Worm (Caenorhabditis elegans) whole organism, L4 larva: Measurements from ENCODE around the gene npp-24.

Experiments
- F10B5.3 ChIP-seq: sonication (generic microtip); optimal IDR thresholded peaks from 2 replicates; lab custom pipeline; 2016; ENCODE audit warnings: mild to moderate bottlenecking, missing genetic modification characterization, missing compliant biosample characterization
- F37D6.2 ChIP-seq: sonication (generic microtip); optimal IDR thresholded peaks from 2 replicates; lab custom pipeline; 2016; ENCODE audit warnings: mild to moderate bottlenecking, missing genetic modification characterization, missing compliant biosample characterization
- Y105C5A.15 ChIP-seq: fragments of 200-800 bp; sonication (Bioruptor generic); IDR thresholded peaks from 2 replicates; pipeline ENCODE4 v1.3.6; 2022; ENCODE audit warnings: missing genetic modification characterization, missing compliant biosample characterization
- Y5F2A.4 ChIP-seq: fragments of 200-800 bp; sonication (Bioruptor generic); optimal IDR thresholded peaks from 2 replicates; lab custom pipeline; 2018; ENCODE audit warnings: mild to moderate bottlenecking, missing genetic modification characterization, missing compliant biosample characterization
- Y75B8A.6 ChIP-seq: fragments of 200-800 bp; sonication (Bioruptor generic); IDR thresholded peaks from 2 replicates; pipeline ENCODE4 v1.3.6; 2022; ENCODE audit warnings: missing genetic modification reagents, missing genetic modification characterization, missing compliant biosample characterization
- arid-1 ChIP-seq: fragments of 200-800 bp; sonication (Bioruptor generic); conservative IDR thresholded peaks from 2 replicates; pipeline ENCODE4 v1.3.6; 2022; ENCODE audit warnings: missing genetic modification reagents, missing genetic modification characterization, missing compliant biosample characterization
- cey-2 ChIP-seq: sonication (generic microtip); optimal IDR thresholded peaks from 3 replicates; lab custom pipeline; 2017; ENCODE audit warnings: missing genetic modification characterization, mild to moderate bottlenecking, missing compliant biosample characterization, antibody characterized with exemption, borderline replicate concordance; ENCODE audit not compliant: insufficient read depth
- daf-12 ChIP-seq: fragments of 150-350 bp; optimal IDR thresholded peaks from 2 replicates; lab custom pipeline; 2014; ENCODE audit warnings: missing biosample characterization, missing genetic modification reagents, missing genetic modification characterization
- daf-16 ChIP-seq, 3 experiments: sonication (generic microtip); optimal IDR thresholded peaks; 2 replicates each; lab custom pipeline; 2016 to 2017; ENCODE audit warnings: missing genetic modification characterization in 3 of 3, missing genetic modification reagents in 3 of 3, mild to moderate bottlenecking in 2 of 3, missing compliant biosample characterization in 2 of 3, missing biosample characterization in 1 of 3, moderate library complexity in 1 of 3
- dmd-6 ChIP-seq: fragments of 200-800 bp; sonication (Bioruptor generic); IDR thresholded peaks from 2 replicates; pipeline ENCODE4 v1.3.6; 2022; ENCODE audit warnings: missing genetic modification reagents, missing genetic modification characterization, missing compliant biosample characterization
- dmd-8 ChIP-seq: fragments of 200-800 bp; sonication (Bioruptor generic); IDR thresholded peaks from 2 replicates; pipeline ENCODE4 v1.3.6; 2022; ENCODE audit warnings: missing genetic modification characterization, missing compliant biosample characterization
- dmd-9 ChIP-seq: fragments of 200-800 bp; sonication (Bioruptor generic); IDR thresholded peaks from 2 replicates; pipeline ENCODE4 v1.3.6; 2022; ENCODE audit warnings: missing genetic modification reagents, missing genetic modification characterization, missing compliant biosample characterization
- dpl-1 ChIP-seq: fragments of 150-350 bp; optimal IDR thresholded peaks from 2 replicates; lab custom pipeline; 2014; ENCODE audit warnings: missing biosample characterization, missing genetic modification reagents, missing genetic modification characterization
- dve-1 ChIP-seq: sonication (generic microtip); optimal IDR thresholded peaks from 2 replicates; lab custom pipeline; 2017; ENCODE audit warnings: antibody characterized with exemption, mild to moderate bottlenecking, missing genetic modification characterization, missing compliant biosample characterization; ENCODE audit not compliant: insufficient read depth
- egl-27 ChIP-seq: sonication (generic microtip); optimal IDR thresholded peaks from 3 replicates; lab custom pipeline; 2017; ENCODE audit warnings: missing biosample characterization, missing genetic modification reagents, missing genetic modification characterization
- egl-43 ChIP-seq: fragments of 200-800 bp; sonication (Bioruptor generic); IDR thresholded peaks from 2 replicates; pipeline ENCODE4 v1.3.6; 2022; ENCODE audit warnings: missing genetic modification reagents, missing genetic modification characterization, missing compliant biosample characterization
- gei-8 ChIP-seq: fragments of 200-800 bp; sonication (Bioruptor generic); optimal IDR thresholded peaks from 2 replicates; lab custom pipeline; 2018; ENCODE audit warnings: mild to moderate bottlenecking, missing genetic modification characterization, missing compliant biosample characterization
- hif-1 ChIP-seq, 2 experiments: sonication (generic microtip); optimal IDR thresholded peaks; 2 replicates each; lab custom pipeline; 2016 to 2017; ENCODE audit warnings: missing compliant biosample characterization in 2 of 2, missing genetic modification characterization in 2 of 2, missing genetic modification reagents in 2 of 2, missing genotype in 2 of 2, mild to moderate bottlenecking in 1 of 2
- hlh-11 ChIP-seq: fragments of 200-800 bp; sonication (Bioruptor generic); optimal IDR thresholded peaks from 2 replicates; lab custom pipeline; 2018; ENCODE audit warnings: mild to moderate bottlenecking, missing genetic modification characterization, missing compliant biosample characterization
- hlh-30 ChIP-seq: sonication (generic microtip); optimal IDR thresholded peaks from 2 replicates; lab custom pipeline; 2017; ENCODE audit warnings: antibody characterized with exemption, mild to moderate bottlenecking, missing genetic modification characterization, missing compliant biosample characterization; ENCODE audit not compliant: insufficient read depth
- jun-1 ChIP-seq: fragments of 150-350 bp; optimal IDR thresholded peaks from 2 replicates; lab custom pipeline; 2014; ENCODE audit warnings: missing biosample characterization, missing genetic modification reagents, missing genetic modification characterization
- lim-7 ChIP-seq: fragments of 200-800 bp; sonication (Bioruptor generic); IDR thresholded peaks from 2 replicates; pipeline ENCODE4 v1.3.6; 2022; ENCODE audit warnings: missing genetic modification characterization, missing compliant biosample characterization
- lin-1 ChIP-seq: fragments of 200-800 bp; sonication (Bioruptor generic); IDR thresholded peaks from 2 replicates; pipeline ENCODE4 v1.3.6; 2022; ENCODE audit warnings: missing genetic modification reagents, missing genetic modification characterization, missing compliant biosample characterization
- lin-13 ChIP-seq: fragments of 150-350 bp; optimal IDR thresholded peaks from 2 replicates; lab custom pipeline; 2014; ENCODE audit warnings: missing biosample characterization, missing genetic modification reagents, missing genetic modification characterization
- lin-15B ChIP-seq: fragments of 150-350 bp; sonication (generic microtip); optimal IDR thresholded peaks from 3 replicates; lab custom pipeline; 2014; ENCODE audit warnings: missing biosample characterization, missing genetic modification characterization
- lin-38 ChIP-seq: fragments of 200-800 bp; sonication (Bioruptor generic); IDR thresholded peaks from 2 replicates; pipeline ENCODE4 v1.3.6; 2022; ENCODE audit warnings: missing genetic modification reagents, missing genetic modification characterization, missing compliant biosample characterization
- lir-3 ChIP-seq: sonication (generic microtip); optimal IDR thresholded peaks from 2 replicates; lab custom pipeline; 2016; ENCODE audit warnings: mild to moderate bottlenecking, missing genetic modification characterization, missing compliant biosample characterization
- mdl-1 ChIP-seq, 2 experiments: fragments of 150-350 bp in 1 of 2; sonication (generic microtip) in 1 of 2; optimal IDR thresholded peaks; 2 replicates each; lab custom pipeline; 2014 to 2017; ENCODE audit warnings: missing biosample characterization in 2 of 2, missing genetic modification characterization in 2 of 2
- mdt-29 ChIP-seq: fragments of 200-800 bp; sonication (Bioruptor generic); IDR thresholded peaks from 2 replicates; pipeline ENCODE4 v1.3.6; 2022; ENCODE audit warnings: missing genetic modification reagents, missing genetic modification characterization, missing compliant biosample characterization
- mxl-2 ChIP-seq: fragments of 200-800 bp; sonication (Bioruptor generic); conservative IDR thresholded peaks from 2 replicates; pipeline ENCODE4 v1.3.6; 2022; ENCODE audit warnings: missing genetic modification reagents, missing genetic modification characterization, missing compliant biosample characterization
- nhr-28 ChIP-seq: fragments of 150-350 bp; optimal IDR thresholded peaks from 2 replicates; lab custom pipeline; 2014; ENCODE audit warnings: missing biosample characterization, missing genetic modification characterization
- nhr-48 ChIP-seq: sonication (generic microtip); optimal IDR thresholded peaks from 2 replicates; lab custom pipeline; 2016; ENCODE audit warnings: mild to moderate bottlenecking, missing genetic modification characterization, missing compliant biosample characterization
- nhr-76 ChIP-seq: fragments of 150-350 bp; optimal IDR thresholded peaks from 2 replicates; lab custom pipeline; 2014; ENCODE audit warnings: missing biosample characterization, missing genetic modification characterization
- pqm-1 ChIP-seq: sonication (generic microtip); optimal IDR thresholded peaks from 2 replicates; lab custom pipeline; 2017; ENCODE audit warnings: missing biosample characterization, missing genetic modification characterization
- rbr-2 ChIP-seq: sonication (generic microtip); optimal IDR thresholded peaks from 2 replicates; lab custom pipeline; 2016; ENCODE audit warnings: missing genotype, missing genetic modification characterization, missing compliant biosample characterization
- skn-1 ChIP-seq: fragments of 150-350 bp; optimal IDR thresholded peaks from 2 replicates; lab custom pipeline; 2014; ENCODE audit warnings: missing biosample characterization, missing genetic modification characterization
- tag-97 ChIP-seq: fragments of 200-800 bp; sonication (Bioruptor generic); IDR thresholded peaks from 2 replicates; pipeline ENCODE4 v1.3.6; 2022; ENCODE audit warnings: missing genetic modification characterization, missing compliant biosample characterization
- ztf-11 ChIP-seq: fragments of 150-350 bp; optimal IDR thresholded peaks from 2 replicates; lab custom pipeline; 2014; ENCODE audit warnings: missing biosample characterization, missing genetic modification characterization

npp-24 gene

DNA sequence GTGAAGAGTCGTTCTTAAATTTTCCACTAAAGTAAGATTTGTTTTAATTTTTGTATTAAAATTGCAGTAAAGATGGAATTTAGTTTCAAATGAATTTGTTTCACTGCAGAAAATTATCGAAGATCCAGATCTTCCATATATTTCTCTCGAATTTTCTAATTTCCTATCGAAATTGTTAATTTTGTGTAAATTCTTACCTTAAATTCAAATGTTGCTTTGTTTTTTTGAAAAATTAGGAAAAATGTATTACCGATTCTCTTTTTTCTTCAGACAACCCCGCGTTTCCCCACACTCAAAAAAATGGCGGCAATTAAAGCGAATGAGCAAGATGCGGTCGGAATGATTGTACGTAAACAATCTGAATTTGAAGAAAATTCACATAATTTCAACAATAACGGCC, 44.1 kb downstream of the npp-24 start, which contains the start of gene C17C3.6:
Gene C17C3.6, plus strand, starts transcription at position 301 of the 400 bp plus-strand sequence.
- TF ChIP-seq nhr-48 (tag; lab: Kevin White, UChicago) (no peak), daf-12 (tag; lab: Kevin White, UChicago) (no peak), skn-1 (tag; lab: Kevin White, UChicago) (no peak), arid-1 (no peak), lin-1 (GFP tag; lab: Robert Waterston, UW) (no peak), lin-38 (no peak), lin-15B (no peak)
- TF ChIP-seq, all 104 proteins: peak for 0

DNA sequence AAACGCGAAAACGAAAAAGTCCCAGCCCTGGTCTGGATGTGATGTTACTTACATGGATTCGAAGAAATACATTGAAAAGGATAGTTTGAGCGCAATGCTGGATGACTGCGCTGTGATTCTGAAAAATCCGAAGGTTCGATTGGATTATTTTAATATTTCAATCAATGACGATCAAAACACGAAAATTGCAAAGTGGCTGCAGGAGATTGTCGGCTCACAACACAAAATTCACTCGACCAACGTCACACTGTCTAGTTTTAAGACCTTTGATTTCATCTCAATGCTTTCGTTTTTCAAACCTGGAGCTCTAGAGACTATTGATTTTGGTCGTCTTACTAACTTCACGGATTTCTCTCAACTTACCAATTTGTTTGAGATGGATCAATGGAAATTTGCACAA, 45.8 kb downstream of the npp-24 start, which contains the start of gene C17C3.5:
Gene C17C3.5, plus strand, starts transcription at position 301 of the 400 bp plus-strand sequence.
- TF ChIP-seq skn-1 (tag; lab: Kevin White, UChicago) (no peak), Y75B8A.6 (GFP tag; lab: Robert Waterston, UW) (no peak), rbr-2 (tag; lab: Kevin White, UChicago) (no peak), lin-1 (GFP tag; lab: Robert Waterston, UW) (no peak), Y105C5A.15 (GFP tag; lab: Robert Waterston, UW) (no peak), nhr-76 (no peak), jun-1 (tag; lab: Kevin White, UChicago) (no peak)

DNA sequence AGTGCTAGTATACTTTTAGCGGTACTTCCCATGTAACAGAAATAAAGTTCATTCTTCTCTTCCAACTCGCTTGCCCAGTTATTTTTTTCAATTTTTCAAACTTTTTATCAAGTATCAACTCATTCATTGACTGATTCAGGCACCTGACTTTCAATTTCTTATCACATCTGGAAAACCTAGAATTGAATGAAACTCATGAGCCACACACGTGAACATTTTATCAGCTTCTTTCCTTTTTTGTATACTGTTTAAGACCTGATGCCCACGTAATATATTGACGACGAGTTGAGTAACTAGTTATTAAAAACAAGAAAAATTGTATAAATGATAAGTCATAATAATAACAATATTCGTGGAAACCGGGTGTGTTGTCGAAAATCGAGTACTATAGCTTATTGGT, 47.9 kb downstream of the npp-24 start:
- TF ChIP-seq lim-7 (GFP tag; lab: Robert Waterston, UW) = no peak
- TF ChIP-seq dmd-8 (GFP tag; lab: Robert Waterston, UW) = no peak
- TF ChIP-seq ztf-11 (tag; lab: Kevin White, UChicago) = no peak
- peak; percentile 47; the same call in 1 of the 2 replicates for TF ChIP-seq mxl-2 (GFP tag; lab: Robert Waterston, UW)
- TF ChIP-seq lin-13 = no peak
- TF ChIP-seq mdl-1 (tag; optimal IDR thresholded peaks at IDR 0.05; lab: Kevin White, UChicago) = peak in 1 of 2 experiments; percentile 23
- TF ChIP-seq tag-97 (GFP tag; lab: Robert Waterston, UW) = no peak
- no peak for TF ChIP-seq F37D6.2 (tag; lab: Kevin White, UChicago)
- peak; percentile 44 for TF ChIP-seq nhr-28 (tag; lab: Kevin White, UChicago)
- TF ChIP-seq dpl-1 = no peak
- peak; percentile 53 for TF ChIP-seq dmd-6 (GFP tag; lab: Robert Waterston, UW)
- TF ChIP-seq gei-8 (GFP tag; lab: Kevin White, UChicago) = no peak
- no peak for TF ChIP-seq mdt-29 (GFP tag; lab: Robert Waterston, UW)
- no peak for TF ChIP-seq cey-2 (tag; lab: Kevin White, UChicago)
- TF ChIP-seq daf-16 (GFP tag; optimal IDR thresholded peaks at IDR 0.05; lab: Kevin White, UChicago) = no peak
- peak; percentile 90 for TF ChIP-seq daf-16 (tag; optimal IDR thresholded peaks at IDR 0.05; lab: Kevin White, UChicago)
- TF ChIP-seq pqm-1 (tag; lab: Kevin White, UChicago) = peak; percentile 52
- TF ChIP-seq F10B5.3 = no peak
- TF ChIP-seq hif-1 (tag; optimal IDR thresholded peaks at IDR 0.05; lab: Kevin White, UChicago) = no peak
- TF ChIP-seq egl-43 = no peak
- TF ChIP-seq hlh-11 (tag; lab: Kevin White, UChicago) = peak; percentile 60
- TF ChIP-seq dve-1 (tag; lab: Kevin White, UChicago) = peak; percentile 71
- no peak for TF ChIP-seq egl-27 (tag; lab: Kevin White, UChicago)
- no peak for TF ChIP-seq dmd-9 (GFP tag; lab: Robert Waterston, UW)
- no peak for TF ChIP-seq lir-3
- TF ChIP-seq nhr-48 (tag; lab: Kevin White, UChicago) = no peak
- peak; percentile 69 for TF ChIP-seq hlh-30 (tag; lab: Kevin White, UChicago)
- no peak for TF ChIP-seq Y105C5A.15 (GFP tag; lab: Robert Waterston, UW)
- no peak for TF ChIP-seq Y5F2A.4 (GFP tag; lab: Kevin White, UChicago)
